Worm (Caenorhabditis elegans) whole organism, L4/young adult: Measurements from ENCODE around the gene svh-1.

Source experiments
- W03F9.2 ChIP-seq: fragments of 150-350 bp; optimal IDR thresholded peaks from 2 replicates; lab custom pipeline; 2014; ENCODE audit warnings: missing biosample characterization, missing genetic modification characterization
- dao-5 ChIP-seq: sonication (generic microtip); optimal IDR thresholded peaks from 2 replicates; lab custom pipeline; 2016; ENCODE audit warnings: missing genotype, missing genetic modification characterization, moderate library complexity, missing compliant biosample characterization
- him-1 ChIP-seq: sonication (generic microtip); optimal IDR thresholded peaks from 2 replicates; lab custom pipeline; 2016; ENCODE audit warnings: missing genotype, missing genetic modification reagents, missing genetic modification characterization, missing compliant biosample characterization

- no peak for TF ChIP-seq him-1 (tag; lab: Kevin White, UChicago)
- TF ChIP-seq W03F9.2 (tag; lab: Kevin White, UChicago) = no peak
- no peak for TF ChIP-seq dao-5
These were observed 28.8 kb downstream of the svh-1 start for ce11 chrIV:8235114-8235686.
